Fruit fly (Drosophila melanogaster) whole organism, embryonic: ENCODE data around the gene gpp.

ENCODE experiments used
- Atf3 ChIP-seq: fragments of 200-800 bp; sonication (Bioruptor generic); optimal IDR thresholded peaks from 3 replicates; lab custom pipeline; 2016; ENCODE audit warnings: missing biosample characterization, missing genetic modification characterization
- CG1024 ChIP-seq: fragments of 200-800 bp; sonication (Bioruptor generic); IDR thresholded peaks from 2 replicates; pipeline ENCODE4 v1.3.6; 2022; ENCODE audit warnings: missing biosample characterization, missing genetic modification characterization
- CG12299 ChIP-seq: fragments of 200-800 bp; sonication (Bioruptor generic); optimal IDR thresholded peaks from 2 replicates; lab custom pipeline; 2018; ENCODE audit warnings: missing biosample characterization, mild to moderate bottlenecking, missing genetic modification characterization
- CG12391 ChIP-seq: fragments of 200-800 bp; sonication (Bioruptor generic); optimal IDR thresholded peaks from 3 replicates; lab custom pipeline; 2018; ENCODE audit warnings: missing biosample characterization, mild to moderate bottlenecking, missing genetic modification characterization, moderate library complexity
- CG12769 ChIP-seq: fragments of 200-800 bp; sonication (Bioruptor generic); optimal IDR thresholded peaks from 2 replicates; lab custom pipeline; 2019; ENCODE audit warnings: missing biosample characterization, mild to moderate bottlenecking, missing genetic modification characterization, moderate library complexity
- CG13287 ChIP-seq: fragments of 200-800 bp; sonication (Bioruptor generic); IDR thresholded peaks from 2 replicates; pipeline ENCODE4 v1.3.6; 2022; ENCODE audit warnings: missing biosample characterization, missing genetic modification characterization; ENCODE audit not compliant: partially characterized antibody
- CG15514 ChIP-seq: fragments of 200-800 bp; sonication (Bioruptor generic); optimal IDR thresholded peaks from 3 replicates; lab custom pipeline; 2017; ENCODE audit warnings: missing biosample characterization, missing genetic modification characterization, mild to moderate bottlenecking, moderate library complexity, missing genetic modification reagents
- CG17328 ChIP-seq: fragments of 200-800 bp; sonication (Bioruptor generic); IDR thresholded peaks from 2 replicates; pipeline ENCODE4 v1.3.6; 2022; ENCODE audit warnings: missing biosample characterization, missing genetic modification characterization
- CG17385 ChIP-seq: fragments of 200-800 bp; sonication (Bioruptor generic); optimal IDR thresholded peaks from 3 replicates; lab custom pipeline; 2018; ENCODE audit warnings: missing biosample characterization, mild to moderate bottlenecking, missing genetic modification characterization
- CG17912 ChIP-seq: fragments of 200-800 bp; sonication (Bioruptor generic); optimal IDR thresholded peaks from 2 replicates; lab custom pipeline; 2018; ENCODE audit warnings: missing biosample characterization, mild to moderate bottlenecking, missing genetic modification characterization
- CG1792 ChIP-seq: fragments of 200-800 bp; sonication (Bioruptor generic); optimal IDR thresholded peaks from 2 replicates; lab custom pipeline; 2016; ENCODE audit warnings: missing biosample characterization, missing genetic modification characterization
- CG2875 ChIP-seq: fragments of 200-800 bp; sonication (Bioruptor generic); optimal IDR thresholded peaks from 2 replicates; lab custom pipeline; 2017; ENCODE audit warnings: missing biosample characterization, mild to moderate bottlenecking, missing genetic modification characterization, missing genetic modification reagents
- CG30403 ChIP-seq: fragments of 200-800 bp; sonication (Bioruptor generic); optimal IDR thresholded peaks from 3 replicates; lab custom pipeline; 2016; ENCODE audit warnings: missing biosample characterization, missing genetic modification characterization
- CG3065 ChIP-seq: fragments of 200-800 bp; sonication (Bioruptor generic); optimal IDR thresholded peaks from 2 replicates; lab custom pipeline; 2016; ENCODE audit warnings: missing biosample characterization, missing genetic modification characterization
- CG3281 ChIP-seq: fragments of 200-800 bp; sonication (Bioruptor generic); optimal IDR thresholded peaks from 3 replicates; lab custom pipeline; 2017; ENCODE audit warnings: missing biosample characterization, mild to moderate bottlenecking, missing genetic modification characterization
- CG6765 ChIP-seq: fragments of 200-800 bp; sonication (Bioruptor generic); optimal IDR thresholded peaks from 3 replicates; lab custom pipeline; 2017; ENCODE audit warnings: missing biosample characterization, mild to moderate bottlenecking, missing genetic modification characterization
- CG6813 ChIP-seq: fragments of 200-800 bp; sonication (Bioruptor generic); optimal IDR thresholded peaks from 2 replicates; lab custom pipeline; 2017; ENCODE audit warnings: missing biosample characterization, missing genetic modification characterization, mild to moderate bottlenecking, moderate library complexity, missing genetic modification reagents
- CG8359 ChIP-seq: fragments of 200-800 bp; sonication (Bioruptor generic); optimal IDR thresholded peaks from 2 replicates; lab custom pipeline; 2017; ENCODE audit warnings: missing biosample characterization, mild to moderate bottlenecking, missing genetic modification characterization, borderline replicate concordance
- Dll ChIP-seq: fragments of 200-800 bp; sonication (Bioruptor generic); IDR thresholded peaks from 4 replicates; pipeline ENCODE4 v1.3.6; 2022; ENCODE audit warnings: missing biosample characterization, missing genetic modification characterization; ENCODE audit not compliant: partially characterized antibody
- Dref ChIP-seq: fragments of 200-800 bp; sonication (Bioruptor generic); IDR thresholded peaks from 2 replicates; pipeline ENCODE4 v1.3.6; 2022; ENCODE audit warnings: missing biosample characterization, missing genetic modification characterization
- Fer2 ChIP-seq: fragments of 200-800 bp; sonication (Bioruptor generic); optimal IDR thresholded peaks from 2 replicates; lab custom pipeline; 2018; ENCODE audit warnings: missing biosample characterization, mild to moderate bottlenecking, missing genetic modification characterization, moderate library complexity
- HHEX ChIP-seq: fragments of 200-800 bp; sonication (Bioruptor generic); optimal IDR thresholded peaks from 3 replicates; lab custom pipeline; 2017; ENCODE audit warnings: missing biosample characterization, mild to moderate bottlenecking, missing genetic modification characterization, missing genetic modification reagents
- Hand ChIP-seq: fragments of 200-800 bp; sonication (Bioruptor generic); optimal IDR thresholded peaks from 2 replicates; lab custom pipeline; 2017; ENCODE audit warnings: mild to moderate bottlenecking, missing biosample characterization, missing genetic modification reagents, missing genetic modification characterization
- MTF-1 ChIP-seq: fragments of 200-800 bp; sonication (Bioruptor generic); optimal IDR thresholded peaks from 2 replicates; lab custom pipeline; 2018; ENCODE audit warnings: missing biosample characterization, mild to moderate bottlenecking, missing genetic modification characterization, borderline replicate concordance
- Myb ChIP-seq: fragments of 200-800 bp; sonication (Bioruptor generic); optimal IDR thresholded peaks from 2 replicates; lab custom pipeline; 2016; ENCODE audit warnings: missing biosample characterization, missing genetic modification characterization
- NC2α ChIP-seq: fragments of 200-800 bp; sonication (Bioruptor generic); optimal IDR thresholded peaks from 2 replicates; lab custom pipeline; 2016; ENCODE audit warnings: missing biosample characterization, missing genetic modification characterization
- Ravus ChIP-seq: fragments of 200-800 bp; sonication (Bioruptor generic); IDR thresholded peaks from 2 replicates; pipeline ENCODE4 v1.3.6; 2022; ENCODE audit warnings: missing biosample characterization, missing genetic modification characterization
- ato ChIP-seq: fragments of 200-800 bp; sonication (Bioruptor generic); IDR thresholded peaks from 2 replicates; pipeline ENCODE4 v1.3.6; 2022; ENCODE audit warnings: missing biosample characterization, missing genetic modification characterization; ENCODE audit not compliant: partially characterized antibody
- az2 ChIP-seq: fragments of 200-800 bp; sonication (Bioruptor generic); optimal IDR thresholded peaks from 3 replicates; lab custom pipeline; 2016; ENCODE audit warnings: missing biosample characterization, missing genetic modification characterization
- bcd ChIP-seq: fragments of 200-800 bp; sonication (Bioruptor generic); optimal IDR thresholded peaks from 2 replicates; lab custom pipeline; 2017; ENCODE audit warnings: missing biosample characterization, mild to moderate bottlenecking, missing genetic modification characterization
- btn ChIP-seq: fragments of 200-800 bp; sonication (Bioruptor generic); optimal IDR thresholded peaks from 2 replicates; lab custom pipeline; 2016; ENCODE audit warnings: missing biosample characterization, missing genetic modification characterization
- chm ChIP-seq: fragments of 200-800 bp; sonication (Bioruptor generic); IDR thresholded peaks from 2 replicates; pipeline ENCODE4 v1.3.6; 2022; ENCODE audit warnings: missing biosample characterization, missing genetic modification characterization
- danr ChIP-seq: fragments of 200-800 bp; sonication (Bioruptor generic); IDR thresholded peaks from 2 replicates; pipeline ENCODE4 v1.3.6; 2022; ENCODE audit warnings: missing biosample characterization, missing genetic modification characterization
- fd102C ChIP-seq: fragments of 200-800 bp; sonication (Bioruptor generic); optimal IDR thresholded peaks from 2 replicates; lab custom pipeline; 2018; ENCODE audit warnings: missing biosample characterization, mild to moderate bottlenecking, missing genetic modification characterization, moderate library complexity
- gt ChIP-seq: fragments of 200-800 bp; sonication (Bioruptor generic); IDR thresholded peaks from 2 replicates; pipeline ENCODE4 v1.3.6; 2022; ENCODE audit warnings: missing biosample characterization, missing genetic modification characterization
- inv ChIP-seq: fragments of 200-800 bp; sonication (Bioruptor generic); IDR thresholded peaks from 2 replicates; pipeline ENCODE4 v1.3.6; 2022; ENCODE audit warnings: missing biosample characterization, missing genetic modification characterization; ENCODE audit not compliant: partially characterized antibody
- mam ChIP-seq: fragments of 200-800 bp; sonication (Bioruptor generic); optimal IDR thresholded peaks from 3 replicates; lab custom pipeline; 2016; ENCODE audit warnings: missing biosample characterization, missing genetic modification characterization
- pan ChIP-seq, 4 experiments: fragments of >200 bp in 3 of 4; fragments of 200-800 bp in 1 of 4; sonication (Bioruptor generic) in 1 of 4; optimal IDR thresholded peaks in 3 of 4; IDR thresholded peaks in 1 of 4; 2 replicates each; pipeline versions ENCODE4 v1.3.6 to Lab custom; 2017 to 2022; ENCODE audit warnings: missing biosample characterization in 2 of 4, missing genetic modification characterization in 2 of 4, mixed read lengths in 1 of 4
- pb ChIP-seq: fragments of 200-800 bp; sonication (Bioruptor generic); optimal IDR thresholded peaks from 3 replicates; lab custom pipeline; 2016; ENCODE audit warnings: missing biosample characterization, missing genetic modification characterization
- phol ChIP-seq: fragments of 200-800 bp; sonication (Bioruptor generic); optimal IDR thresholded peaks from 3 replicates; lab custom pipeline; 2018; ENCODE audit warnings: missing biosample characterization, mild to moderate bottlenecking, missing genetic modification characterization, moderate library complexity
- pros ChIP-seq: fragments of 200-800 bp; sonication (Bioruptor generic); optimal IDR thresholded peaks from 3 replicates; lab custom pipeline; 2019; ENCODE audit warnings: missing biosample characterization, mild to moderate bottlenecking, missing genetic modification characterization, moderate library complexity
- repo ChIP-seq: fragments of 200-800 bp; sonication (Bioruptor generic); optimal IDR thresholded peaks from 2 replicates; lab custom pipeline; 2016; ENCODE audit warnings: missing biosample characterization, missing genetic modification characterization
- rib ChIP-seq: fragments of 200-800 bp; sonication (Bioruptor generic); IDR thresholded peaks from 2 replicates; pipeline ENCODE4 v1.3.6; 2022; ENCODE audit warnings: missing biosample characterization, missing genetic modification characterization
- tna ChIP-seq: fragments of 200-800 bp; sonication (Bioruptor generic); IDR thresholded peaks from 2 replicates; pipeline ENCODE4 v1.3.6; 2022; ENCODE audit warnings: missing biosample characterization, missing genetic modification characterization; ENCODE audit not compliant: partially characterized antibody
- usp ChIP-seq: fragments of >200 bp; optimal IDR thresholded peaks from 2 replicates; lab custom pipeline; 2017; ENCODE audit warnings: missing biosample characterization, missing genetic modification characterization
- vfl ChIP-seq: fragments of 200-800 bp; sonication (Bioruptor generic); optimal IDR thresholded peaks from 2 replicates; lab custom pipeline; 2016; ENCODE audit warnings: missing biosample characterization, missing genetic modification characterization
- wdn ChIP-seq: fragments of 200-800 bp; sonication (Bioruptor generic); IDR thresholded peaks from 2 replicates; pipeline ENCODE4 v1.3.6; 2022; ENCODE audit warnings: missing biosample characterization, missing genetic modification characterization
- zen2 ChIP-seq: fragments of 200-800 bp; sonication (Bioruptor generic); IDR thresholded peaks from 3 replicates; pipeline ENCODE4 v1.3.6; 2022; ENCODE audit warnings: missing biosample characterization, missing genetic modification characterization; ENCODE audit not compliant: partially characterized antibody

The gpp gene

DNA sequence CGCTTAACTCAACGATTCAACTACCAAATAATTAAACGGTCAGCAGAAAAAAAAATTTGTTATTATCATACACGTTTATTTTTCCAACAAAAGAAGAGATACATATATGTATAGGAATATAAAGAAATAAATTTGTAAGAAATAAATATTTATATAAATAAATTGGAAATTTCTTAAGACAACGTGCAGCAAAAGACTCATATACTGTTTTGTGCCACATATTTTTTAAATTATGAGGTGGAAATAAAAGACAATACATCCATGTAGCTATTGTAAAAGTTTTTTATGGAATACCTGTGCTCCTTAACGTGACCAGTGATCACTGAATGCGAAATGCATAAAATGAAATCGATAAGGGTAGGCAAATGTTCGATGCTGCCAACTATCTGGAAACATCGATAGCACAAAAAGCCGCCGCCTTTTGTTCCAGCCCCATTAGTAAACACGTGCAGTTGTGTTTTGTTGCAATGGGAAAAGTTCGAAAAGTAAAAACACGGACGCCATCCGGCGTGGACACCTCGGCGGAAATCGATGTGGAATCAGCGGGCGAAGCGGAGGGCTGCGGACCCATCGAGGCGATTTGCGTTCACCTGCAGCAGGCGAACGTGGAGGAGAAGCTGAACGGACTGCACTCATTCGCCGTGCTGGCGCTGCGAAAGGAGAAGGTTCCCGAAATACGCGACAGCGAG is 38.0 kb upstream of the gpp start, which contains the start of gene CG10286 (continued):
- TF ChIP-seq Ravus (GFP tag; lab: Robert Waterston, UW) = no peak
- TF ChIP-seq rib = peak; percentile 11; the same call in 1 of the 2 replicates
- TF ChIP-seq CG3065 (GFP tag; lab: Kevin White, UChicago) = no peak
- TF ChIP-seq CG17912 (GFP tag; lab: Kevin White, UChicago) = peak; percentile 21
- peak; percentile 19 for TF ChIP-seq bcd (GFP tag; lab: Kevin White, UChicago)
- TF ChIP-seq CG1792 = no peak
- TF ChIP-seq fd102C (GFP tag; lab: Kevin White, UChicago) = no peak
- peak; percentile 71 for TF ChIP-seq CG12391 (tag; lab: Kevin White, UChicago)
- TF ChIP-seq CG3281 = peak; percentile 33
- TF ChIP-seq inv = peak; percentile 70
- TF ChIP-seq tna (GFP tag; lab: Robert Waterston, UW) = peak; percentile 60
- no peak for TF ChIP-seq Myb
- TF ChIP-seq vfl (GFP tag; lab: Kevin White, UChicago) = no peak
- TF ChIP-seq Atf3 (GFP tag; lab: Kevin White, UChicago) = no peak
- peak; percentile 30 for TF ChIP-seq phol (tag; lab: Kevin White, UChicago)
- peak; percentile 5 for TF ChIP-seq pb
- no peak for TF ChIP-seq Hand (GFP tag; lab: Kevin White, UChicago)
- no peak for TF ChIP-seq MTF-1 (GFP tag; lab: Kevin White, UChicago)
- no peak for TF ChIP-seq pros (GFP tag; lab: Kevin White, UChicago)
- TF ChIP-seq chm (GFP tag; lab: Robert Waterston, UW) = peak; percentile 35; the same call in 1 of the 2 replicates
- peak; percentile 9 for TF ChIP-seq HHEX (GFP tag; lab: Kevin White, UChicago)
- TF ChIP-seq CG6765 (GFP tag; lab: Kevin White, UChicago) = no peak
- peak; percentile 43; the same call in 1 of the 2 replicates for TF ChIP-seq CG17328 (GFP tag; lab: Robert Waterston, UW)
- TF ChIP-seq CG8359 = no peak
- no peak for TF ChIP-seq pan (optimal IDR thresholded peaks at IDR 0.05; lab: Kevin White, UChicago)
- no peak for TF ChIP-seq pan (GFP tag; optimal IDR thresholded peaks at IDR 0.05 in 1 of 2, IDR thresholded peaks at IDR 0.05 in 1 of 2)
- TF ChIP-seq CG6813 (GFP tag; lab: Kevin White, UChicago) = peak; percentile 47
- peak; percentile 63; the same call in 1 of the 3 replicates for TF ChIP-seq zen2
- peak; percentile 37 for TF ChIP-seq CG17385
- peak; percentile 57 for TF ChIP-seq CG15514 (GFP tag; lab: Kevin White, UChicago)
- no peak for TF ChIP-seq Fer2 (tag; lab: Kevin White, UChicago)
- TF ChIP-seq gt (GFP tag; lab: Robert Waterston, UW) = no peak
- TF ChIP-seq CG12299 (tag; lab: Kevin White, UChicago) = peak; percentile 46
- peak; percentile 12 for TF ChIP-seq CG30403 (GFP tag; lab: Kevin White, UChicago)
- peak; percentile 91 for TF ChIP-seq Dref
- no peak for TF ChIP-seq danr (GFP tag; lab: Robert Waterston, UW)
- no peak for TF ChIP-seq mam (GFP tag; lab: Kevin White, UChicago)
- TF ChIP-seq repo (GFP tag; lab: Kevin White, UChicago) = peak; percentile 26
- no peak for TF ChIP-seq wdn
- TF ChIP-seq usp (GFP tag; lab: Kevin White, UChicago) = no peak
- TF ChIP-seq Dll (GFP tag; lab: Robert Waterston, UW) = peak; percentile 62; the same call in 3 of the 4 replicates
- TF ChIP-seq CG12769 (tag; lab: Kevin White, UChicago) = no peak
- TF ChIP-seq btn (GFP tag; lab: Kevin White, UChicago) = no peak
- peak; percentile 78 for TF ChIP-seq CG13287
- TF ChIP-seq ato (GFP tag; lab: Robert Waterston, UW) = peak; percentile 66; the same call in 1 of the 2 replicates
- no peak for TF ChIP-seq az2 (GFP tag; lab: Kevin White, UChicago)
- no peak for TF ChIP-seq NC2α (GFP tag; lab: Kevin White, UChicago)
- TF ChIP-seq CG1024 (GFP tag; lab: Robert Waterston, UW) = peak; percentile 62; the same call in 1 of the 2 replicates
- peak; percentile 1 for TF ChIP-seq CG2875 (GFP tag; lab: Kevin White, UChicago)
